Fruit fly (Drosophila melanogaster) whole organism, embryonic: ENCODE results near the gene Mpc1.

Experiments
- CG10543 ChIP-seq: fragments of 200-800 bp; sonication (Bioruptor generic); optimal IDR thresholded peaks from 3 replicates; lab custom pipeline; 2017; ENCODE audit warnings: missing biosample characterization, mild to moderate bottlenecking, missing genetic modification characterization, moderate library complexity
- CG10565 ChIP-seq: fragments of 200-800 bp; sonication (Bioruptor generic); optimal IDR thresholded peaks from 3 replicates; lab custom pipeline; 2016; ENCODE audit warnings: missing biosample characterization, mild to moderate bottlenecking, missing genetic modification characterization
- CG11456 ChIP-seq: fragments of 200-800 bp; sonication (Bioruptor generic); IDR thresholded peaks from 3 replicates; pipeline ENCODE4 v1.3.6; 2022; ENCODE audit warnings: missing biosample characterization, missing genetic modification characterization
- CG11696 ChIP-seq: fragments of 200-800 bp; sonication (Bioruptor generic); IDR thresholded peaks from 2 replicates; pipeline ENCODE4 v1.3.6; 2022; ENCODE audit warnings: missing biosample characterization, missing genetic modification characterization
- CG12071 ChIP-seq: fragments of 200-800 bp; sonication (Bioruptor generic); optimal IDR thresholded peaks from 3 replicates; lab custom pipeline; 2018; ENCODE audit warnings: missing biosample characterization, mild to moderate bottlenecking, missing genetic modification characterization
- CG12219 ChIP-seq: fragments of 200-800 bp; sonication (Bioruptor generic); optimal IDR thresholded peaks from 3 replicates; lab custom pipeline; 2018; ENCODE audit warnings: missing biosample characterization, mild to moderate bottlenecking, missing genetic modification characterization
- CG12391 ChIP-seq: fragments of 200-800 bp; sonication (Bioruptor generic); optimal IDR thresholded peaks from 3 replicates; lab custom pipeline; 2018; ENCODE audit warnings: missing biosample characterization, mild to moderate bottlenecking, missing genetic modification characterization, moderate library complexity
- CG12942 ChIP-seq: fragments of 200-800 bp; sonication (Bioruptor generic); optimal IDR thresholded peaks from 3 replicates; lab custom pipeline; 2016; ENCODE audit warnings: missing biosample characterization, missing genetic modification characterization
- CG13287 ChIP-seq: fragments of 200-800 bp; sonication (Bioruptor generic); IDR thresholded peaks from 2 replicates; pipeline ENCODE4 v1.3.6; 2022; ENCODE audit warnings: missing biosample characterization, missing genetic modification characterization; ENCODE audit not compliant: partially characterized antibody
- CG13894 ChIP-seq: fragments of 200-800 bp; sonication (Bioruptor generic); optimal IDR thresholded peaks from 3 replicates; lab custom pipeline; 2018; ENCODE audit warnings: missing biosample characterization, mild to moderate bottlenecking, missing genetic modification characterization, moderate library complexity
- CG14710 ChIP-seq: fragments of 200-800 bp; sonication (Bioruptor generic); optimal IDR thresholded peaks from 3 replicates; lab custom pipeline; 2019; ENCODE audit warnings: missing biosample characterization, mild to moderate bottlenecking, missing genetic modification characterization, moderate library complexity
- CG14965 ChIP-seq: fragments of 200-800 bp; sonication (Bioruptor generic); optimal IDR thresholded peaks from 2 replicates; lab custom pipeline; 2016; ENCODE audit warnings: missing biosample characterization, missing genetic modification characterization, borderline replicate concordance
- CG17802 ChIP-seq: fragments of 200-800 bp; sonication (Bioruptor generic); optimal IDR thresholded peaks from 2 replicates; lab custom pipeline; 2018; ENCODE audit warnings: missing biosample characterization, mild to moderate bottlenecking, missing genetic modification characterization, moderate library complexity
- CG3726 ChIP-seq: fragments of 200-800 bp; sonication (Bioruptor generic); IDR thresholded peaks from 3 replicates; pipeline ENCODE4, ENCODE4 v1.3.6; 2022; ENCODE audit warnings: missing biosample characterization, missing genetic modification characterization
- CG43689 ChIP-seq: fragments of 200-800 bp; sonication (Bioruptor generic); IDR thresholded peaks from 2 replicates; pipeline ENCODE4 v1.3.6; 2022; ENCODE audit warnings: missing biosample characterization, missing genetic modification characterization
- CG4730 ChIP-seq: fragments of 200-800 bp; sonication (Bioruptor generic); IDR thresholded peaks from 2 replicates; pipeline ENCODE4 v1.3.6; 2022; ENCODE audit warnings: missing biosample characterization, missing genetic modification characterization
- CG5245 ChIP-seq: fragments of 200-800 bp; sonication (Bioruptor generic); optimal IDR thresholded peaks from 3 replicates; lab custom pipeline; 2016; ENCODE audit warnings: missing biosample characterization, missing genetic modification characterization
- CG6254 ChIP-seq: fragments of 200-800 bp; sonication (Bioruptor generic); optimal IDR thresholded peaks from 3 replicates; lab custom pipeline; 2017; ENCODE audit warnings: mild to moderate bottlenecking, missing biosample characterization, missing genetic modification reagents, missing genetic modification characterization
- CG6683 ChIP-seq: fragments of 200-800 bp; sonication (Bioruptor generic); optimal IDR thresholded peaks from 2 replicates; lab custom pipeline; 2017; ENCODE audit warnings: missing biosample characterization, mild to moderate bottlenecking, missing genetic modification characterization, missing genetic modification reagents
- CG6791 ChIP-seq: fragments of 200-800 bp; sonication (Bioruptor generic); IDR thresholded peaks from 3 replicates; pipeline ENCODE4 v1.3.6; 2022; ENCODE audit warnings: missing biosample characterization, missing genetic modification characterization; ENCODE audit not compliant: partially characterized antibody
- CG6813 ChIP-seq: fragments of 200-800 bp; sonication (Bioruptor generic); optimal IDR thresholded peaks from 2 replicates; lab custom pipeline; 2017; ENCODE audit warnings: missing biosample characterization, missing genetic modification characterization, mild to moderate bottlenecking, moderate library complexity, missing genetic modification reagents
- CG7372 ChIP-seq: fragments of 200-800 bp; sonication (Bioruptor generic); IDR thresholded peaks from 2 replicates; pipeline ENCODE4 v1.3.6; 2022; ENCODE audit warnings: missing biosample characterization, missing genetic modification characterization
- CG8290 ChIP-seq, 3 experiments: fragments of 200-800 bp; sonication (Bioruptor generic); optimal IDR thresholded peaks; 2 replicates each; lab custom pipeline; 2016 to 2019; ENCODE audit warnings: missing biosample characterization in 3 of 3, missing genetic modification characterization in 3 of 3, mild to moderate bottlenecking in 2 of 3, moderate library complexity in 1 of 3
- CG8765 ChIP-seq: fragments of 200-800 bp; sonication (Bioruptor generic); IDR thresholded peaks from 2 replicates; pipeline ENCODE4 v1.3.6; 2022; ENCODE audit warnings: missing biosample characterization, missing genetic modification characterization
- CG9932 ChIP-seq: fragments of 200-800 bp; sonication (Bioruptor generic); IDR thresholded peaks from 2 replicates; pipeline ENCODE4 v1.3.6; 2022; ENCODE audit warnings: missing biosample characterization, missing genetic modification characterization
- Dad ChIP-seq: fragments of 200-800 bp; sonication (Bioruptor generic); optimal IDR thresholded peaks from 3 replicates; lab custom pipeline; 2016; ENCODE audit warnings: missing biosample characterization, missing genetic modification characterization
- Ets97D ChIP-seq: fragments of 200-800 bp; sonication (Bioruptor generic); optimal IDR thresholded peaks from 3 replicates; lab custom pipeline; 2016; ENCODE audit warnings: missing biosample characterization, missing genetic modification characterization
- HmgD ChIP-seq: fragments of 200-800 bp; sonication (Bioruptor generic); optimal IDR thresholded peaks from 3 replicates; lab custom pipeline; 2016; ENCODE audit warnings: missing biosample characterization, missing genetic modification characterization
- Mes4 ChIP-seq: fragments of 200-800 bp; sonication (Bioruptor generic); optimal IDR thresholded peaks from 2 replicates; lab custom pipeline; 2016; ENCODE audit warnings: missing biosample characterization, missing genetic modification characterization
- NK7.1 ChIP-seq: fragments of 200-800 bp; sonication (Bioruptor generic); optimal IDR thresholded peaks from 3 replicates; lab custom pipeline; 2016; ENCODE audit warnings: missing biosample characterization, missing genetic modification characterization
- Rfx ChIP-seq: fragments of 200-800 bp; sonication (Bioruptor generic); IDR thresholded peaks from 2 replicates; pipeline ENCODE4 v1.3.6; 2022; ENCODE audit warnings: missing biosample characterization, missing genetic modification characterization
- Rx ChIP-seq: fragments of 200-800 bp; sonication (Bioruptor generic); IDR thresholded peaks from 2 replicates; pipeline ENCODE4 v1.3.6; 2022; ENCODE audit warnings: missing biosample characterization, missing genetic modification characterization
- Side ChIP-seq: fragments of 200-800 bp; sonication (Bioruptor generic); optimal IDR thresholded peaks from 2 replicates; lab custom pipeline; 2016; ENCODE audit warnings: missing biosample characterization, missing genetic modification characterization
- Taf1 ChIP-seq: fragments of 200-800 bp; sonication (Bioruptor generic); IDR thresholded peaks from 2 replicates; pipeline ENCODE4 v1.3.6; 2022; ENCODE audit warnings: missing biosample characterization, missing genetic modification characterization
- Xbp1 ChIP-seq: fragments of 200-800 bp; sonication (Bioruptor generic); optimal IDR thresholded peaks from 3 replicates; lab custom pipeline; 2016; ENCODE audit warnings: missing biosample characterization, mild to moderate bottlenecking, missing genetic modification characterization
- ap ChIP-seq: fragments of 200-800 bp; sonication (Bioruptor generic); IDR thresholded peaks from 2 replicates; pipeline ENCODE4 v1.3.6; 2022; ENCODE audit warnings: missing biosample characterization, missing genetic modification characterization
- cad ChIP-seq: fragments of >200 bp; optimal IDR thresholded peaks from 2 replicates; lab custom pipeline; 2017; ENCODE audit warnings: missing biosample characterization, missing genetic modification characterization
- dimm ChIP-seq: fragments of 200-800 bp; sonication (Bioruptor generic); IDR thresholded peaks from 2 replicates; pipeline ENCODE4 v1.3.6; 2022; ENCODE audit warnings: missing biosample characterization, missing genetic modification characterization
- disco-r ChIP-seq: fragments of 200-800 bp; sonication (Bioruptor generic); optimal IDR thresholded peaks from 2 replicates; lab custom pipeline; 2016; ENCODE audit warnings: missing biosample characterization, missing genetic modification characterization
- grn ChIP-seq: fragments of 200-800 bp; sonication (Bioruptor generic); optimal IDR thresholded peaks from 3 replicates; lab custom pipeline; 2017; ENCODE audit warnings: missing biosample characterization, missing genetic modification characterization
- h ChIP-seq: fragments of >200 bp; optimal IDR thresholded peaks from 2 replicates; lab custom pipeline; 2017
- inv ChIP-seq: fragments of 200-800 bp; sonication (Bioruptor generic); IDR thresholded peaks from 2 replicates; pipeline ENCODE4 v1.3.6; 2022; ENCODE audit warnings: missing biosample characterization, missing genetic modification characterization; ENCODE audit not compliant: partially characterized antibody
- jing ChIP-seq: fragments of 200-800 bp; sonication (Bioruptor generic); optimal IDR thresholded peaks from 2 replicates; lab custom pipeline; 2018; ENCODE audit warnings: missing biosample characterization, mild to moderate bottlenecking, missing genetic modification characterization
- kah ChIP-seq: fragments of 200-800 bp; sonication (Bioruptor generic); optimal IDR thresholded peaks from 2 replicates; lab custom pipeline; 2018; ENCODE audit warnings: missing biosample characterization, mild to moderate bottlenecking, missing genetic modification characterization
- p53 ChIP-seq: fragments of 200-800 bp; sonication (Bioruptor generic); optimal IDR thresholded peaks from 2 replicates; lab custom pipeline; 2016; ENCODE audit warnings: missing biosample characterization, missing genetic modification characterization
- ranshi ChIP-seq: fragments of 200-800 bp; sonication (Bioruptor generic); IDR thresholded peaks from 2 replicates; pipeline ENCODE4 v1.3.6; 2022; ENCODE audit warnings: missing biosample characterization, missing genetic modification characterization
- repo ChIP-seq: fragments of 200-800 bp; sonication (Bioruptor generic); optimal IDR thresholded peaks from 2 replicates; lab custom pipeline; 2016; ENCODE audit warnings: missing biosample characterization, missing genetic modification characterization
- sisA ChIP-seq: fragments of 200-800 bp; sonication (Bioruptor generic); IDR thresholded peaks from 2 replicates; pipeline ENCODE4 v1.3.6; 2022; ENCODE audit warnings: missing biosample characterization, missing genetic modification characterization
- toy ChIP-seq: fragments of 200-800 bp; sonication (Bioruptor generic); IDR thresholded peaks from 2 replicates; pipeline ENCODE4 v1.3.6; 2022; ENCODE audit warnings: missing biosample characterization, missing genetic modification characterization
- ttk ChIP-seq: fragments of 200-800 bp; sonication (Bioruptor generic); IDR thresholded peaks from 2 replicates; pipeline ENCODE4 v2.1.2; 2022; ENCODE audit warnings: missing biosample characterization, missing genetic modification characterization
- vfl ChIP-seq: fragments of 200-800 bp; sonication (Bioruptor generic); optimal IDR thresholded peaks from 2 replicates; lab custom pipeline; 2016; ENCODE audit warnings: missing biosample characterization, missing genetic modification characterization

Mpc1 gene

DNA sequence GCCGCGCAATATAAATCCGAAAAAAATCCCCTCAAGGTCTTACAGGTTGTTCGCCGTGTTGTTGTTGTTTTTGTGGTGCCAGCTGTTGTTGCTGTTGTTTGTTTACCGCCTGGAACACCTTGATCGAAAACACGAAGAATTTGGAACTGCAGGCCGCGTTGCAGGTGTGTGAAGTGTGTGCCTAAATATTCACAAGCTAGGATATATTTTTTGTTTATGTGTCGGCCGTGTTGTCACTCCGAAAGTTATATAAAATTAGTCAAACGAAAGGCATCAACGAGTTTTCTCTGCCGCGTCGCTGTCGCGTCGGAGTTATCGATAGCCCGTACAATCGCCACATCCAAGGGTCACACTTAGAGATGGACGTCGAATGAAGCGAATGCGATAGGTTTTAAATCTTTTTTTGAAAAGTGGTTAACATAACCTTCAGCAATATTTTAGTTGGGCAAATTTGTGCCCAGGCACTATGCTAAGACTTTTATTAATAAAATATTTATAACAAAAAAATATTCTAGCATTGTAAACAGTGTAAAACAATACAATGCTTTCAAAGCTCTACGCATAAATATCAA lies at the start of gene Mpc1 (continued):
- TF ChIP-seq CG9932 (GFP tag; lab: Robert Waterston, UW) = peak; percentile 78
- TF ChIP-seq CG14710 = peak; percentile 73
- no peak for TF ChIP-seq CG8765 (GFP tag; lab: Robert Waterston, UW)
- TF ChIP-seq CG13287 = peak; percentile 86
- TF ChIP-seq CG12071 (GFP tag; lab: Kevin White, UChicago) = no peak
- TF ChIP-seq Dad (GFP tag; lab: Kevin White, UChicago) = no peak
- TF ChIP-seq sisA = peak; percentile 9; the same call in 1 of the 2 replicates
- TF ChIP-seq CG4730 = no peak
- TF ChIP-seq inv = peak; percentile 77
- no peak for TF ChIP-seq disco-r (GFP tag; lab: Kevin White, UChicago)
- TF ChIP-seq Mes4 (GFP tag; lab: Kevin White, UChicago) = no peak
- no peak for TF ChIP-seq ttk (GFP tag; lab: Robert Waterston, UW)
- TF ChIP-seq dimm (GFP tag; lab: Robert Waterston, UW) = no peak
- no peak for TF ChIP-seq HmgD (GFP tag; lab: Kevin White, UChicago)
- no peak for TF ChIP-seq CG14965 (GFP tag; lab: Kevin White, UChicago)
- TF ChIP-seq CG6254 (GFP tag; lab: Kevin White, UChicago) = no peak
- TF ChIP-seq CG12391 (tag; lab: Kevin White, UChicago) = peak; percentile 57
- TF ChIP-seq CG10565 (GFP tag; lab: Kevin White, UChicago) = no peak
- no peak for TF ChIP-seq repo (GFP tag; lab: Kevin White, UChicago)
- no peak for TF ChIP-seq CG6683 (GFP tag; lab: Kevin White, UChicago)
- peak; percentile 46 for TF ChIP-seq CG10543 (GFP tag; lab: Kevin White, UChicago)
- 0 out of 3 replicates have a peak, but pooled peaks have one; percentile 54 for TF ChIP-seq CG11456 (GFP tag; lab: Robert Waterston, UW)
- TF ChIP-seq p53 = no peak
- TF ChIP-seq CG13894 (tag; lab: Kevin White, UChicago) = no peak
- no peak for TF ChIP-seq CG17802 (tag; lab: Kevin White, UChicago)
- TF ChIP-seq CG6791 (GFP tag; lab: Robert Waterston, UW) = peak; percentile 84
- no peak for TF ChIP-seq CG3726 (GFP tag; lab: Robert Waterston, UW)
- TF ChIP-seq toy (GFP tag; lab: Robert Waterston, UW) = no peak
- TF ChIP-seq vfl (GFP tag; lab: Kevin White, UChicago) = no peak
- no peak for TF ChIP-seq grn (GFP tag; lab: Kevin White, UChicago)
- 0 out of 2 replicates have a peak, but pooled peaks have one; percentile 7 for TF ChIP-seq CG7372
- TF ChIP-seq CG8290 (GFP tag; optimal IDR thresholded peaks at IDR 0.05; lab: Kevin White, UChicago) = no peak
- peak in 1 of 2 experiments; percentile 66 for TF ChIP-seq CG8290 (tag; optimal IDR thresholded peaks at IDR 0.05; lab: Kevin White, UChicago)
- TF ChIP-seq Ets97D (GFP tag; lab: Kevin White, UChicago) = no peak
- TF ChIP-seq Xbp1 (GFP tag; lab: Kevin White, UChicago) = no peak
- TF ChIP-seq kah (GFP tag; lab: Kevin White, UChicago) = peak; percentile 85
- TF ChIP-seq jing (GFP tag; lab: Kevin White, UChicago) = no peak
- TF ChIP-seq ap (GFP tag; lab: Robert Waterston, UW) = no peak
- TF ChIP-seq CG11696 (GFP tag; lab: Robert Waterston, UW) = no peak
- TF ChIP-seq Taf1 (GFP tag; lab: Robert Waterston, UW) = no peak
- peak; percentile 70 for TF ChIP-seq Rfx
- TF ChIP-seq CG5245 (GFP tag; lab: Kevin White, UChicago) = no peak
- no peak for TF ChIP-seq CG6813
- TF ChIP-seq h (lab: Kevin White, UChicago) = no peak
- no peak for TF ChIP-seq CG12219 (GFP tag; lab: Kevin White, UChicago)
- TF ChIP-seq Rx (GFP tag; lab: Robert Waterston, UW) = no peak
- TF ChIP-seq CG43689 (GFP tag; lab: Robert Waterston, UW) = no peak
- TF ChIP-seq ranshi (GFP tag; lab: Robert Waterston, UW) = peak; percentile 25; the same call in 1 of the 2 replicates
- no peak for TF ChIP-seq NK7.1 (GFP tag; lab: Kevin White, UChicago)
- no peak for TF ChIP-seq cad (GFP tag; lab: Kevin White, UChicago)
- no peak for TF ChIP-seq CG12942 (GFP tag; lab: Kevin White, UChicago)
- TF ChIP-seq Side (GFP tag; lab: Kevin White, UChicago) = no peak
